Fruit fly (Drosophila melanogaster) whole organism, embryonic: ENCODE data around the gene CG31898.

ENCODE experiments used
- Blimp-1 ChIP-seq: fragments of 200-800 bp; sonication (Bioruptor generic); optimal IDR thresholded peaks from 3 replicates; lab custom pipeline; 2018; ENCODE audit warnings: missing biosample characterization, missing genetic modification characterization, mild to moderate bottlenecking, moderate library complexity, missing genetic modification reagents
- CG13624 ChIP-seq: fragments of 200-800 bp; sonication (Bioruptor generic); optimal IDR thresholded peaks from 2 replicates; lab custom pipeline; 2016; ENCODE audit warnings: missing biosample characterization, missing genetic modification characterization
- CG18011 ChIP-seq: fragments of 200-800 bp; sonication (Bioruptor generic); optimal IDR thresholded peaks from 2 replicates; lab custom pipeline; 2017; ENCODE audit warnings: missing biosample characterization, missing genetic modification characterization, mild to moderate bottlenecking, moderate library complexity, missing genotype
- CG2129 ChIP-seq: fragments of 200-800 bp; sonication (Bioruptor generic); IDR thresholded peaks from 2 replicates; pipeline ENCODE4 v1.3.6; 2022; ENCODE audit warnings: missing biosample characterization, missing genetic modification characterization; ENCODE audit not compliant: partially characterized antibody
- CG2199 ChIP-seq: fragments of 200-800 bp; sonication (Bioruptor generic); IDR thresholded peaks from 3 replicates; pipeline ENCODE4 v1.3.6; 2022; ENCODE audit warnings: missing biosample characterization, missing genetic modification characterization
- CG30431 ChIP-seq: fragments of 200-800 bp; sonication (Bioruptor generic); optimal IDR thresholded peaks from 2 replicates; lab custom pipeline; 2017; ENCODE audit warnings: missing biosample characterization, missing genetic modification characterization
- CG6765 ChIP-seq: fragments of 200-800 bp; sonication (Bioruptor generic); optimal IDR thresholded peaks from 3 replicates; lab custom pipeline; 2017; ENCODE audit warnings: missing biosample characterization, mild to moderate bottlenecking, missing genetic modification characterization
- CHES-1-like ChIP-seq: fragments of 200-800 bp; sonication (Bioruptor generic); optimal IDR thresholded peaks from 2 replicates; lab custom pipeline; 2016; ENCODE audit warnings: missing biosample characterization, missing genetic modification characterization
- Chrac-16 ChIP-seq: fragments of 200-800 bp; sonication (Bioruptor generic); optimal IDR thresholded peaks from 3 replicates; lab custom pipeline; 2016; ENCODE audit warnings: missing biosample characterization, missing genetic modification characterization
- Dad ChIP-seq: fragments of 200-800 bp; sonication (Bioruptor generic); optimal IDR thresholded peaks from 3 replicates; lab custom pipeline; 2016; ENCODE audit warnings: missing biosample characterization, missing genetic modification characterization
- Dip3 ChIP-seq: fragments of 200-800 bp; sonication (Bioruptor generic); optimal IDR thresholded peaks from 3 replicates; lab custom pipeline; 2016; ENCODE audit warnings: missing biosample characterization, missing genetic modification characterization
- Dp ChIP-seq: fragments of 200-800 bp; sonication (Bioruptor generic); optimal IDR thresholded peaks from 2 replicates; lab custom pipeline; 2018; ENCODE audit warnings: missing biosample characterization, mild to moderate bottlenecking, missing genetic modification characterization, moderate library complexity
- E2f2 ChIP-seq: fragments of 200-800 bp; sonication (Bioruptor generic); IDR thresholded peaks from 2 replicates; pipeline ENCODE4 v1.3.6; 2022; ENCODE audit warnings: missing biosample characterization, missing genetic modification characterization
- ERR ChIP-seq: fragments of 200-800 bp; sonication (Bioruptor generic); optimal IDR thresholded peaks from 2 replicates; lab custom pipeline; 2016; ENCODE audit warnings: missing biosample characterization, missing genetic modification characterization
- Elba2 ChIP-seq: fragments of 200-800 bp; sonication (Bioruptor generic); optimal IDR thresholded peaks from 3 replicates; lab custom pipeline; 2016; ENCODE audit warnings: missing biosample characterization, missing genetic modification characterization
- Fer1 ChIP-seq: fragments of 200-800 bp; sonication (Bioruptor generic); optimal IDR thresholded peaks from 2 replicates; lab custom pipeline; 2017; ENCODE audit warnings: missing biosample characterization, mild to moderate bottlenecking, missing genetic modification characterization
- HLH54F ChIP-seq: fragments of 200-800 bp; sonication (Bioruptor generic); optimal IDR thresholded peaks from 3 replicates; lab custom pipeline; 2016; ENCODE audit warnings: missing biosample characterization, missing genetic modification characterization
- HmgZ ChIP-seq: fragments of 200-800 bp; sonication (Bioruptor generic); optimal IDR thresholded peaks from 2 replicates; lab custom pipeline; 2018; ENCODE audit warnings: missing biosample characterization, mild to moderate bottlenecking, missing genetic modification characterization
- MESR4 ChIP-seq: fragments of 200-800 bp; sonication (Bioruptor generic); optimal IDR thresholded peaks from 2 replicates; lab custom pipeline; 2018; ENCODE audit warnings: missing biosample characterization, mild to moderate bottlenecking, missing genetic modification characterization, moderate library complexity
- Med ChIP-seq: fragments of 200-800 bp; sonication (Bioruptor generic); peaks from one replicate; lab custom pipeline; 2016; ENCODE audit warnings: missing biosample characterization, missing genetic modification characterization, mild to moderate bottlenecking, inconsistent platforms, moderate library complexity
- Mrtf ChIP-seq: fragments of 200-800 bp; sonication (Bioruptor generic); IDR thresholded peaks from 3 replicates; pipeline ENCODE4 v1.3.6; 2022; ENCODE audit warnings: missing biosample characterization, missing genetic modification characterization
- NC2α ChIP-seq: fragments of 200-800 bp; sonication (Bioruptor generic); optimal IDR thresholded peaks from 2 replicates; lab custom pipeline; 2016; ENCODE audit warnings: missing biosample characterization, missing genetic modification characterization
- PHDP ChIP-seq: fragments of 200-800 bp; sonication (Bioruptor generic); optimal IDR thresholded peaks from 3 replicates; lab custom pipeline; 2018; ENCODE audit warnings: missing biosample characterization, mild to moderate bottlenecking, missing genetic modification characterization, moderate library complexity
- Sin3A ChIP-seq: fragments of >200 bp; optimal IDR thresholded peaks from 2 replicates; lab custom pipeline; 2018
- Trl ChIP-seq, 3 experiments: fragments of >200 bp in 2 of 3; fragments of 200-800 bp in 1 of 3; sonication (Bioruptor generic) in 1 of 3; optimal IDR thresholded peaks; 2 replicates in 1 of 3; 3 replicates in 2 of 3; lab custom pipeline; 2016 to 2017; ENCODE audit warnings: missing biosample characterization in 1 of 3, missing genetic modification characterization in 1 of 3
- ab ChIP-seq: fragments of 200-800 bp; sonication (Bioruptor generic); optimal IDR thresholded peaks from 2 replicates; lab custom pipeline; 2016; ENCODE audit warnings: missing biosample characterization, missing genetic modification characterization
- ac ChIP-seq: fragments of 200-800 bp; sonication (Bioruptor generic); optimal IDR thresholded peaks from 3 replicates; lab custom pipeline; 2017; ENCODE audit warnings: missing biosample characterization, mild to moderate bottlenecking, missing genetic modification characterization
- amos ChIP-seq: fragments of 200-800 bp; sonication (Bioruptor generic); IDR thresholded peaks from 2 replicates; pipeline ENCODE4 v1.3.6; 2022; ENCODE audit warnings: missing biosample characterization, missing genetic modification characterization; ENCODE audit not compliant: partially characterized antibody
- aop ChIP-seq: fragments of 200-800 bp; sonication (Bioruptor generic); IDR thresholded peaks from 2 replicates; pipeline ENCODE4 v1.3.6; 2022; ENCODE audit warnings: missing biosample characterization, missing genetic modification characterization
- ase ChIP-seq: fragments of 200-800 bp; sonication (Bioruptor generic); IDR thresholded peaks from 3 replicates; pipeline ENCODE4 v1.3.6; 2022; ENCODE audit warnings: missing biosample characterization, missing genetic modification characterization
- bsh ChIP-seq, 2 experiments: fragments of 200-800 bp; sonication (Bioruptor generic); optimal IDR thresholded peaks; 2 replicates each; lab custom pipeline; 2017 to 2018; ENCODE audit warnings: mild to moderate bottlenecking in 2 of 2, missing biosample characterization in 2 of 2, missing genetic modification characterization in 2 of 2, moderate library complexity in 1 of 2
- btn ChIP-seq: fragments of 200-800 bp; sonication (Bioruptor generic); optimal IDR thresholded peaks from 2 replicates; lab custom pipeline; 2016; ENCODE audit warnings: missing biosample characterization, missing genetic modification characterization
- croc ChIP-seq: fragments of 200-800 bp; sonication (Bioruptor generic); conservative IDR thresholded peaks from 3 replicates; pipeline ENCODE4 v1.3.6; 2022; ENCODE audit warnings: missing biosample characterization, missing genetic modification characterization
- cwo ChIP-seq: fragments of 200-800 bp; sonication (Bioruptor generic); optimal IDR thresholded peaks from 3 replicates; lab custom pipeline; 2017; ENCODE audit warnings: missing biosample characterization, missing genetic modification characterization, mild to moderate bottlenecking, moderate library complexity, missing genetic modification reagents
- esg ChIP-seq: fragments of 200-800 bp; sonication (Bioruptor generic); conservative IDR thresholded peaks from 2 replicates; pipeline ENCODE4 v1.3.6; 2022; ENCODE audit warnings: missing biosample characterization, missing genetic modification characterization
- eve ChIP-seq, 2 experiments: fragments of >200 bp; optimal IDR thresholded peaks; 2 replicates each; lab custom pipeline; 2017; ENCODE audit warnings: missing biosample characterization in 2 of 2, missing genetic modification characterization in 2 of 2
- grn ChIP-seq: fragments of 200-800 bp; sonication (Bioruptor generic); optimal IDR thresholded peaks from 3 replicates; lab custom pipeline; 2017; ENCODE audit warnings: missing biosample characterization, missing genetic modification characterization
- hbn ChIP-seq: fragments of 200-800 bp; sonication (Bioruptor generic); IDR thresholded peaks from 2 replicates; pipeline ENCODE4 v1.3.6; 2022; ENCODE audit warnings: missing biosample characterization, missing genetic modification characterization; ENCODE audit not compliant: partially characterized antibody
- lilli ChIP-seq: fragments of 200-800 bp; sonication (Bioruptor generic); optimal IDR thresholded peaks from 3 replicates; lab custom pipeline; 2016; ENCODE audit warnings: missing biosample characterization, missing genetic modification characterization
- maf-S ChIP-seq: fragments of 200-800 bp; sonication (Bioruptor generic); optimal IDR thresholded peaks from 2 replicates; lab custom pipeline; 2016; ENCODE audit warnings: missing biosample characterization, missing genetic modification characterization
- mirr ChIP-seq: fragments of 200-800 bp; sonication (Bioruptor generic); optimal IDR thresholded peaks from 3 replicates; lab custom pipeline; 2018; ENCODE audit warnings: missing biosample characterization, mild to moderate bottlenecking, missing genetic modification characterization
- nau ChIP-seq: fragments of 200-800 bp; sonication (Bioruptor generic); optimal IDR thresholded peaks from 3 replicates; lab custom pipeline; 2017; ENCODE audit warnings: missing biosample characterization, mild to moderate bottlenecking, missing genetic modification characterization, missing genetic modification reagents
- phol ChIP-seq: fragments of 200-800 bp; sonication (Bioruptor generic); optimal IDR thresholded peaks from 3 replicates; lab custom pipeline; 2018; ENCODE audit warnings: missing biosample characterization, mild to moderate bottlenecking, missing genetic modification characterization, moderate library complexity
- repo ChIP-seq: fragments of 200-800 bp; sonication (Bioruptor generic); optimal IDR thresholded peaks from 2 replicates; lab custom pipeline; 2016; ENCODE audit warnings: missing biosample characterization, missing genetic modification characterization
- rib ChIP-seq: fragments of 200-800 bp; sonication (Bioruptor generic); IDR thresholded peaks from 2 replicates; pipeline ENCODE4 v1.3.6; 2022; ENCODE audit warnings: missing biosample characterization, missing genetic modification characterization
- unc-4 ChIP-seq: fragments of 200-800 bp; sonication (Bioruptor generic); IDR thresholded peaks from 2 replicates; pipeline ENCODE4 v1.3.6; 2022; ENCODE audit warnings: missing biosample characterization, missing genetic modification characterization; ENCODE audit not compliant: partially characterized antibody
- vnd ChIP-seq: fragments of 200-800 bp; sonication (Bioruptor generic); IDR thresholded peaks from 3 replicates; pipeline ENCODE4 v1.3.6; 2022; ENCODE audit warnings: missing biosample characterization, missing genetic modification characterization; ENCODE audit not compliant: partially characterized antibody
- wdn ChIP-seq: fragments of 200-800 bp; sonication (Bioruptor generic); IDR thresholded peaks from 2 replicates; pipeline ENCODE4 v1.3.6; 2022; ENCODE audit warnings: missing biosample characterization, missing genetic modification characterization
- z ChIP-seq: fragments of 200-800 bp; sonication (Bioruptor generic); IDR thresholded peaks from 3 replicates; pipeline ENCODE4 v1.3.6; 2022; ENCODE audit warnings: missing biosample characterization, missing genetic modification characterization

Gene CG31898

dm6 chr2L:8364006-8364956 is 35.9 kb upstream of the CG31898 start, which contains the start of the genes RpS13 and CSN8 (continued):
- TF ChIP-seq eve (GFP tag; optimal IDR thresholded peaks at IDR 0.05; lab: Kevin White, UChicago) (peak in 1 of 2 experiments; percentile 69), rib (GFP tag; lab: Robert Waterston, UW) (no peak), grn (GFP tag; lab: Kevin White, UChicago) (peak; percentile 26), CG13624 (no peak), z (GFP tag; lab: Robert Waterston, UW) (no peak), hbn (GFP tag; lab: Robert Waterston, UW) (peak; percentile 93), MESR4 (GFP tag; lab: Kevin White, UChicago) (peak; percentile 97), Med (peak; percentile 61), aop (GFP tag; lab: Robert Waterston, UW) (no peak), vnd (peak; percentile 90), Mrtf (GFP tag; lab: Robert Waterston, UW) (no peak), NC2α (GFP tag; lab: Kevin White, UChicago) (no peak), CG2199 (no peak), HmgZ (tag; lab: Kevin White, UChicago) (peak; percentile 36), maf-S (GFP tag; lab: Kevin White, UChicago) (peak; percentile 22), bsh (GFP tag; optimal IDR thresholded peaks at IDR 0.05; lab: Kevin White, UChicago) (peak in 1 of 2 experiments; percentile 7), E2f2 (peak; percentile 39), Blimp-1 (GFP tag; lab: Kevin White, UChicago) (no peak), cwo (GFP tag; lab: Kevin White, UChicago) (no peak), Dip3 (peak; percentile 7), CG18011 (GFP tag; lab: Kevin White, UChicago) (peak; percentile 94), Dad (no peak), croc (no peak), Dp (GFP tag; lab: Kevin White, UChicago) (peak; percentile 34), repo (GFP tag; lab: Kevin White, UChicago) (no peak), wdn (GFP tag; lab: Robert Waterston, UW) (no peak), unc-4 (GFP tag; lab: Robert Waterston, UW) (peak; percentile 95), btn (GFP tag; lab: Kevin White, UChicago) (no peak), CHES-1-like (GFP tag; lab: Kevin White, UChicago) (peak; percentile 8), CG2129 (peak; percentile 91), ase (GFP tag; lab: Robert Waterston, UW) (no peak), esg (GFP tag; lab: Robert Waterston, UW) (no peak), Elba2 (GFP tag; lab: Kevin White, UChicago) (no peak), Sin3A (peak; percentile 93), CG6765 (GFP tag; lab: Kevin White, UChicago) (peak; percentile 59), phol (tag; lab: Kevin White, UChicago) (peak; percentile 70), Fer1 (GFP tag; lab: Kevin White, UChicago) (peak; percentile 52), Chrac-16 (GFP tag; lab: Kevin White, UChicago) (no peak), amos (GFP tag; lab: Robert Waterston, UW) (peak; percentile 93), lilli (GFP tag; lab: Kevin White, UChicago) (no peak), ac (no peak), HLH54F (GFP tag; lab: Kevin White, UChicago) (no peak), PHDP (tag; lab: Kevin White, UChicago) (peak; percentile 23), CG30431 (GFP tag; lab: Kevin White, UChicago) (no peak), ab (no peak), ERR (GFP tag; lab: Kevin White, UChicago) (no peak), Trl (optimal IDR thresholded peaks at IDR 0.05; lab: Kevin White, UChicago) (no peak), Trl (GFP tag; optimal IDR thresholded peaks at IDR 0.05; lab: Kevin White, UChicago) (no peak), nau (GFP tag; lab: Kevin White, UChicago) (peak; percentile 16), mirr (no peak)
